Worm (Caenorhabditis elegans): ENCODE results near the gene rap-1.

DNA sequence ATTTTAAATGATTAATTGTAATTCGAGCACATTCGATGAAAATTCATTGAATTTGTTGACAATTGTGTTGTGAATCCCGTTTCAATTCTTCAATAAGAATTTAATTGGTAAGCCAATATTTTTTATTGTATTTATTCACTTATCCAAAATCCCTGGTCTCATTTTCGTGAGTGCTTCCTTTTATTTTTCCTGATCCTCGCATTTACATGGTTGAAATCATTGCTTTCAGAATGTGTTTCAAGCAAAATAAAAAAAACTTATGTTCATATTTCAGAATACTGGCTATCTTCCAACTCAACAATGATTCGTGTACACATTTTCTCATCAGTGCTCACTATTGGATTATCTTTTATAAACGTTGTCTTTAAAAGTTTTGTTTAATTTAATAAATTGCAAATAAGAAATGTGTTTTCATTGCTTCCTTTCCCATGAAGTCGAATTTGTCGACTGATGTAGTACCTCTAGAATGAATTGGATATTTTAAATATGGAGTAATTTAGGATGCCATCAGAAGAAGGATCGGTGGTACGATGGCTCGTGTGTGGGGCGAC is 11.3 kb upstream of the rap-1 start, which contains the start of the genes D1046.18 and slc-25A26:
- no peak for TF ChIP-seq ceh-82 (tag; optimal IDR thresholded peaks at IDR 0.05)
- TF ChIP-seq unc-130 (tag; optimal IDR thresholded peaks at IDR 0.05) = no peak
- no peak for TF ChIP-seq fkh-10 (GFP tag; optimal IDR thresholded peaks at IDR 0.05)
- no peak for TF ChIP-seq mep-1 (tag; optimal IDR thresholded peaks at IDR 0.05)
- no peak for TF ChIP-seq C34B4.2 (tag; optimal IDR thresholded peaks at IDR 0.05)
- no peak for TF ChIP-seq nhr-76 (tag; optimal IDR thresholded peaks at IDR 0.05)

All from whole organism, L1 larva.